Worm (Caenorhabditis elegans): ENCODE data around the gene acr-7.

DNA sequence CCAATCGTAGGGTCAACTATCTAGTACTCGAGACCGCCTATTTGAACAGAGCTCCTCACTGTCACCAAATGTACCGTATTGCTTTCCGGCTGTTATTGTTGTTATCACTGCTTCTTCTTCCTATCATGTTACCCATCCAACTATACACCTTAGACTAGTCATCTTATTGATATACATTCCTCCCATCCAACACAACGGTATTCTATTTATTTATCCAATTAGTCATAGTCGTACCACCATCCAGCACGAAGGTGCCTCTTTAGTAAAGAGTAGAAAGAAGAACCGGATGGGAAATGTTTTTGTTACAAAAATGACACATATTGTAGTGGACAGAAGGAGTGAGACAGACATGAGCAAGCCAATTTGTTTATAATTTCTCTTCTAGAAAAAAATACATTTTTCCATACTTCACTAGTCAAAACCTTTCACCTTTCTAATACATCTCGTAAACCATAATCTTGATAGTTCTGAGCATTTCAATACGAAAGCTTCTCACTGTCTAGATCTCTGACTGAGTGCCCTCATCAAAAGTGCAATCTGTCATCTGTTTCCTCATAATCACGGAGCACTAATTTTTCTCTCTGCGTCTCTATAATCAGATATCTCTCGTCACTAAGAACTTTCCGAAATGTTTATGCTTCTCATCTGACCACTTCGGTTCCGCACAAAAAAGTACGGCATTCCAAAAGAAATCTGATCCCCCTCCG is 39.3 kb downstream of the acr-7 start:
- no peak for TF ChIP-seq F23B12.7 (tag; optimal IDR thresholded peaks at IDR 0.05; ENCODE audit: insufficient read depth)
- TF ChIP-seq K12H6.12 (tag; optimal IDR thresholded peaks at IDR 0.05) = no peak
- TF ChIP-seq lin-40 (tag; optimal IDR thresholded peaks at IDR 0.05) = no peak
- no peak for TF ChIP-seq dox-1 (GFP tag; IDR thresholded peaks at IDR 0.05)
- no peak for TF ChIP-seq bed-1 (GFP tag; IDR thresholded peaks at IDR 0.05)
- TF ChIP-seq sea-2 (GFP tag; IDR thresholded peaks at IDR 0.05) = no peak

Data from whole organism, young adult.